Worm (Caenorhabditis elegans) whole organism, L4 larva: ENCODE measurements around the gene clec-24.

Experiments
- T20F7.1 ChIP-seq: fragments of 200-800 bp; sonication (Bioruptor generic); optimal IDR thresholded peaks from 2 replicates; lab custom pipeline; 2018; ENCODE audit warnings: mild to moderate bottlenecking, missing genetic modification characterization, missing compliant biosample characterization
- arid-1 ChIP-seq: fragments of 200-800 bp; sonication (Bioruptor generic); conservative IDR thresholded peaks from 2 replicates; pipeline ENCODE4 v1.3.6; 2022; ENCODE audit warnings: missing genetic modification reagents, missing genetic modification characterization, missing compliant biosample characterization
- attf-4 ChIP-seq: sonication (generic microtip); optimal IDR thresholded peaks from 3 replicates; lab custom pipeline; 2017; ENCODE audit warnings: missing biosample characterization, missing genetic modification characterization
- ceh-32 ChIP-seq: sonication (generic microtip); optimal IDR thresholded peaks from 2 replicates; lab custom pipeline; 2016; ENCODE audit warnings: mild to moderate bottlenecking, missing genetic modification characterization, missing compliant biosample characterization; ENCODE audit not compliant: poor library complexity
- ceh-62 ChIP-seq: sonication (generic microtip); optimal IDR thresholded peaks from 2 replicates; lab custom pipeline; 2017; ENCODE audit warnings: missing biosample characterization, missing genetic modification characterization
- ctbp-1 ChIP-seq: fragments of 200-800 bp; sonication (Bioruptor generic); IDR thresholded peaks from 2 replicates; pipeline ENCODE4 v1.3.6; 2022; ENCODE audit warnings: missing genetic modification reagents, missing genetic modification characterization, missing compliant biosample characterization
- dpl-1 ChIP-seq: fragments of 150-350 bp; optimal IDR thresholded peaks from 2 replicates; lab custom pipeline; 2014; ENCODE audit warnings: missing biosample characterization, missing genetic modification reagents, missing genetic modification characterization
- duxl-1 ChIP-seq: sonication (generic microtip); optimal IDR thresholded peaks from 2 replicates; lab custom pipeline; 2016; ENCODE audit warnings: mild to moderate bottlenecking, missing genetic modification characterization, moderate library complexity, missing compliant biosample characterization; ENCODE audit not compliant: poor library complexity
- fos-1 ChIP-seq: fragments of 150-350 bp; optimal IDR thresholded peaks from 2 replicates; lab custom pipeline; 2014; ENCODE audit warnings: missing biosample characterization, missing genetic modification characterization
- gei-8 ChIP-seq: fragments of 200-800 bp; sonication (Bioruptor generic); optimal IDR thresholded peaks from 2 replicates; lab custom pipeline; 2018; ENCODE audit warnings: mild to moderate bottlenecking, missing genetic modification characterization, missing compliant biosample characterization
- hlh-11 ChIP-seq: fragments of 200-800 bp; sonication (Bioruptor generic); optimal IDR thresholded peaks from 2 replicates; lab custom pipeline; 2018; ENCODE audit warnings: mild to moderate bottlenecking, missing genetic modification characterization, missing compliant biosample characterization
- jun-1 ChIP-seq: fragments of 150-350 bp; optimal IDR thresholded peaks from 2 replicates; lab custom pipeline; 2014; ENCODE audit warnings: missing biosample characterization, missing genetic modification reagents, missing genetic modification characterization
- lin-13 ChIP-seq: fragments of 150-350 bp; optimal IDR thresholded peaks from 2 replicates; lab custom pipeline; 2014; ENCODE audit warnings: missing biosample characterization, missing genetic modification reagents, missing genetic modification characterization
- lin-38 ChIP-seq: fragments of 200-800 bp; sonication (Bioruptor generic); IDR thresholded peaks from 2 replicates; pipeline ENCODE4 v1.3.6; 2022; ENCODE audit warnings: missing genetic modification reagents, missing genetic modification characterization, missing compliant biosample characterization
- lin-39 ChIP-seq: fragments of 150-350 bp; optimal IDR thresholded peaks from 2 replicates; lab custom pipeline; 2014; ENCODE audit warnings: missing biosample characterization, missing genetic modification reagents, missing genetic modification characterization
- mdt-29 ChIP-seq: fragments of 200-800 bp; sonication (Bioruptor generic); IDR thresholded peaks from 2 replicates; pipeline ENCODE4 v1.3.6; 2022; ENCODE audit warnings: missing genetic modification reagents, missing genetic modification characterization, missing compliant biosample characterization
- mxl-3 ChIP-seq: fragments of 200-800 bp; sonication (Bioruptor generic); optimal IDR thresholded peaks from 2 replicates; lab custom pipeline; 2018; ENCODE audit warnings: mild to moderate bottlenecking, missing genetic modification characterization, missing compliant biosample characterization
- nhr-10 ChIP-seq: fragments of 150-350 bp; optimal IDR thresholded peaks from 2 replicates; lab custom pipeline; 2014; ENCODE audit warnings: missing biosample characterization, missing genetic modification characterization
- nhr-102 ChIP-seq: sonication (generic microtip); optimal IDR thresholded peaks from 2 replicates; lab custom pipeline; 2016; ENCODE audit warnings: mild to moderate bottlenecking, missing genetic modification characterization, moderate library complexity, missing compliant biosample characterization
- nhr-28 ChIP-seq: fragments of 150-350 bp; optimal IDR thresholded peaks from 2 replicates; lab custom pipeline; 2014; ENCODE audit warnings: missing biosample characterization, missing genetic modification characterization
- nhr-41 ChIP-seq: fragments of 200-800 bp; sonication (Bioruptor generic); IDR thresholded peaks from 2 replicates; pipeline ENCODE4 v1.3.6; 2022; ENCODE audit warnings: missing genetic modification reagents, missing genetic modification characterization, missing compliant biosample characterization
- nhr-76 ChIP-seq: fragments of 150-350 bp; optimal IDR thresholded peaks from 2 replicates; lab custom pipeline; 2014; ENCODE audit warnings: missing biosample characterization, missing genetic modification characterization
- pha-4 ChIP-seq, 2 experiments: fragments of 150-350 bp in 1 of 2; fragments of 200-800 bp in 1 of 2; sonication (Bioruptor generic) in 1 of 2; IDR thresholded peaks in 1 of 2; optimal IDR thresholded peaks in 1 of 2; 2 replicates each; pipeline versions ENCODE4 v1.3.6 to Lab custom; 2014 to 2022; ENCODE audit warnings: missing genetic modification characterization in 2 of 2, missing genetic modification reagents in 2 of 2, missing biosample characterization in 1 of 2, missing compliant biosample characterization in 1 of 2
- php-3 ChIP-seq: fragments of 200-800 bp; sonication (Bioruptor generic); IDR thresholded peaks from 2 replicates; pipeline ENCODE4 v1.3.6; 2022; ENCODE audit warnings: missing genetic modification reagents, missing genetic modification characterization, missing compliant biosample characterization
- rbr-2 ChIP-seq: sonication (generic microtip); optimal IDR thresholded peaks from 2 replicates; lab custom pipeline; 2016; ENCODE audit warnings: missing genotype, missing genetic modification characterization, missing compliant biosample characterization
- set-16 ChIP-seq: fragments of 200-800 bp; sonication (Bioruptor generic); IDR thresholded peaks from 2 replicates; pipeline ENCODE4 v1.3.6; 2022; ENCODE audit warnings: missing genetic modification reagents, missing genetic modification characterization, missing compliant biosample characterization
- snpc-1.2 ChIP-seq: fragments of 200-800 bp; sonication (Bioruptor generic); IDR thresholded peaks from 2 replicates; pipeline ENCODE4 v1.3.6; 2022; ENCODE audit warnings: missing genetic modification reagents, missing genetic modification characterization, missing compliant biosample characterization
- tra-1 ChIP-seq: fragments of 200-800 bp; sonication (Bioruptor generic); IDR thresholded peaks from 2 replicates; pipeline ENCODE4 v1.3.6; 2022; ENCODE audit warnings: missing genetic modification reagents, missing genetic modification characterization, missing compliant biosample characterization
- unc-62 ChIP-seq, 3 experiments: fragments of 150-350 bp in 1 of 3; sonication (generic microtip); optimal IDR thresholded peaks in 2 of 3; peaks in 1 of 3; 1 replicate in 1 of 3; 2 replicates in 2 of 3; lab custom pipeline; 2014 to 2017; ENCODE audit warnings: missing biosample characterization in 3 of 3, missing genetic modification characterization in 3 of 3, missing genetic modification reagents in 3 of 3, missing genotype in 1 of 3
- vab-7 ChIP-seq: fragments of 200-800 bp; sonication (Bioruptor generic); IDR thresholded peaks from 2 replicates; pipeline ENCODE4 v1.3.6; 2022; ENCODE audit warnings: missing genetic modification reagents, missing genetic modification characterization, missing compliant biosample characterization
- zfp-2 ChIP-seq: sonication (generic microtip); optimal IDR thresholded peaks from 2 replicates; lab custom pipeline; 2016; ENCODE audit warnings: mild to moderate bottlenecking, missing genetic modification characterization, missing compliant biosample characterization
- zfp-3 ChIP-seq: fragments of 200-800 bp; sonication (Bioruptor generic); conservative IDR thresholded peaks from 2 replicates; pipeline ENCODE4 v1.3.6; 2022; ENCODE audit warnings: missing genetic modification reagents, missing genetic modification characterization, missing compliant biosample characterization
- ztf-7 ChIP-seq: fragments of 150-350 bp; optimal IDR thresholded peaks from 2 replicates; lab custom pipeline; 2014; ENCODE audit warnings: missing biosample characterization, missing genetic modification characterization

Gene clec-24

DNA sequence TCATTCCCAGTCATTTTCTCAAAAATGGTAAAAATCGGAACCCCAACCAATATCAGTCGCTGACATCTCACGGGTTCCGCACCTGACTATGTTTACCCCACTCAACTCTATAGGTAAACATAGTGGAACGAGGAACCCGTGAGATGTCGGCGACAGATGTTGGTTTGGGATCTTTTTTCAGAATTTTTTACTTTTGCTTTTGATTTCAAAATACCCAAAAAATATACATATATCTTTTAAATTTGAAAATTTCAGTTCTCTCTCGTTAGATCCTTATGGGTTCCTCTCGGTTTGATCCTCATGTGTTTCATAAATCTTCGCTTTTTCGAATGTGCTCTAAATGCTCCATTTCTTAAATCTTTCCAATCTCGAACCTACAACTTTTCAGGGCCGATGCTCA lies 11.8 kb downstream of the clec-24 start, which contains the start of gene srw-23:
Gene srw-23 (plus strand): TSS at position 301 of the 400 bp plus-strand sequence.
- TF ChIP-seq ceh-62 (tag; lab: Kevin White, UChicago): no peak
- TF ChIP-seq unc-62 (GFP tag; optimal IDR thresholded peaks at IDR 0.05 in 1 of 2; lab: Kevin White, UChicago): peak in 1 of 2 experiments; percentile 28
- TF ChIP-seq unc-62 (tag; optimal IDR thresholded peaks at IDR 0.05; lab: Kevin White, UChicago): no peak

DNA sequence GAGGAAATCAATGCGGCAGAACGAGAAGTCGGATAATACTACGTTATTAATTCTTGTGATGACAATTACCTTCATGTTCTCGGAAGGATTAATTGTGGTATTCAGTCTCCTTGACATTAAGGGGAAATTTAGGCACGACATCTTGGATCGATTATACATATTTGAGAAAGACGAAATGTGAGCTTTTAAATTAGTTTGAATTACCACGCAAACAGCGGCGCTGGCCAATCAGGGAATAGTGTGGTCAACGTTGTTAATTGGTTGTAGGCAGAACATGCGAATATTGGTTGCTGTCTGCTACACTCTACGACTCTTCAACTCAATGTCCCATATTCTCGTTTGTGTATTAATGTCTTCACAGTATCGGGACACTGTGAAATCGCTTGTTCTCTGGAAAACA lies 13.2 kb downstream of the clec-24 start, which contains the start of gene F49A5.10:
Gene F49A5.10 (plus strand): TSS at position 301 of the 400 bp plus-strand sequence.
- TF ChIP-seq lin-39 (tag; lab: Kevin White, UChicago) (no peak), rbr-2 (tag; lab: Kevin White, UChicago) (no peak)

DNA sequence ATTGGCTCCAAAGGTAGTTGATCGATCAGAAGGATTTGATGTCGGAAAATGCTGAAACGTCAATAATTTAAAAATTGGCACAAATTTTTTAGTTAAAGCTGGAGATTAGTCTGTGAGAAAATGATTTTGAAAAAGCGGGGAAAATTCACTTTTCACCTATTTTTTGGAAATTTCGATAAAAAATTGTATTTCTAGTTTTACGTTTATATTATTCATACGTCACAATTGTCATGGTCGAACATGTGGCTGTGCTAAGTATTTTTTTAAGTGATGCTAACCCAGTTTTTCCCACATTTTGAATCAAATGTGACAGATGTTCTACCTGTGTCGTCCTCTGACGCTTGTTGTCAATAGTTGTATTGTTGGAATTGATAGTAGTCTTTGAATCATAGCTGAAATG lies 17.7 kb downstream of the clec-24 start:
- peak in 1 of 2 experiments; percentile 94 for TF ChIP-seq unc-62 (GFP tag; optimal IDR thresholded peaks at IDR 0.05 in 1 of 2; lab: Kevin White, UChicago)
- TF ChIP-seq unc-62 (tag; optimal IDR thresholded peaks at IDR 0.05; lab: Kevin White, UChicago): no peak
- no peak for TF ChIP-seq attf-4 (tag; lab: Kevin White, UChicago)
- TF ChIP-seq, all 104 proteins: peak for 1

DNA sequence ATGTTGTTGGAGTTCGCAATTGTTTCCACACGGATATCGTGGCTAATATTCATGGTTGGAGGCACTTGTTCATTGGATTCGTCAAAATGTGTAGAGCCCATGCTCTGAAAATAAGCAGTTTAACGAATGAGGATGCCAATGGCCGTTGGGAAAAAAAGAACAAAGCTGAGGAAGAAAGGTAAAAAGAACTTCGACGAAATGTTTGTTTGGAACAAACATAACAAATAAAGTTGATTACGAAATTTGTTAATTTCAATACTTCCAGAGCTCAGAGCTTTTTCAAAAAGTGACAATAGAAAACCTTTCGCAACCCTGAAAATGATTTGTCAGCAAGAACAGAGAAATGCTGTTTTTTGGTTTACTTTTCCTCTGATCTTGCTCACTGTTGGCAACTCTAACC lies 18.2 kb downstream of the clec-24 start, which contains the start of gene F09C6.3:
Gene F09C6.3 (minus strand): TSS at position 101 of the 400 bp plus-strand sequence.
- no peak for TF ChIP-seq nhr-41
- TF ChIP-seq nhr-28: no peak
- no peak for TF ChIP-seq mdt-29 (GFP tag; lab: Robert Waterston, UW)

DNA sequence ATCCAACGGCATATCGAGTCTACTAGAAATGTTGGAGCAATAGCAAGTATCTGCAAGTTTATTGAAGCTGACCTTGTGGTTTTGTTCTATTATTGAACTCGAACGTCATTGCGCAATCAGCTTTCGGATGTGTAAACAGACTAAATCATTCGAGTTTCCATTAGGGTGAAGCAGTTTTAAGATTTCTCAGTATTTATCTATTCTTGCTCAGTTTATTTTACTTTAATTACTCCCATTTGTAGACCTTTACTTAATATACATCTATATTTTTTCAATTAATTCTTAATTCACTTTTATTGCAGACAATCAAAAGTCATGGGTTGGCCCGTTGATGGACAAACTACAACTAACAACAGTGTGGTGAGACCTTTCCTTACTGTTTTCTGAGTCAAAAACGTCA lies 18.9 kb downstream of the clec-24 start, which contains the start of gene F09C6.14:
Gene F09C6.14 (plus strand): TSS at position 301 of the 400 bp plus-strand sequence.
- TF ChIP-seq arid-1 (GFP tag; lab: Robert Waterston, UW) (no peak), php-3 (no peak), fos-1 (no peak), T20F7.1 (GFP tag; lab: Kevin White, UChicago) (no peak), zfp-2 (tag; lab: Kevin White, UChicago) (no peak), set-16 (GFP tag; lab: Robert Waterston, UW) (no peak), ctbp-1 (GFP tag; lab: Robert Waterston, UW) (no peak), snpc-1.2 (GFP tag; lab: Robert Waterston, UW) (no peak), zfp-3 (GFP tag; lab: Robert Waterston, UW) (no peak)

DNA sequence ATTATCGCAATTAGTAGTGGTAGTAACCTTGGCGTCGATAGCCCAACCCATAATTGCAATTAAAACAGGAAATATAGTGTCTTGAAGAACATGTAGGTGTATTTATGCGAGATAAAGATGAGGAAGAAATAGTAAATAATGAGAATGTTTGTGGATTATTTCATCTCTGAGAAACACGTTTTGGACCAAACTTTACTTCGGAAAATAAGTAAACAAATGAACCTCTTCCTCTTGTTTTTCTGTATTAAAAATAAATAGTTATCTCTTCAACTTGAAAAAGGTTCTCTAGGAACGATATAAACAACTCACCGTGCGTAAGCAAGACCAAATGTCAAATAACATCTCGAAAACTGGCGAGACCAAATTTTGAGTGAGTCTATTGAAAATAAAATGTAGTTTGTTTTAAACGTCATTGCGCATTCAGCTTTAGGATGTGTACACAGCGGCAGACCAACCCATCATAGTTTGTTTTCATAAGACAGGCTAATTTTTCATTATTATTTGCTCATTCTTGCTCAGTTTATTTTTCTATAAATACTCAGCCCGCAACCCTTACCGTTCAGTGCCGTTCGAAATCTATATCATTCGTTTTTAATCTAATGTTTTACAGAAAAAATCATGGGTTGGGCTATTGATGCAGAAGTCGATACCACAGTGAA lies 20.6 kb downstream of the clec-24 start, which contains the start of the genes F09C6.11 and F09C6.12:
Gene F09C6.11 (minus strand): TSS at position 51 of the 659 bp plus-strand sequence.
Gene F09C6.12 (plus strand): TSS at position 609 of the 659 bp plus-strand sequence.
- TF ChIP-seq gei-8 (GFP tag; lab: Kevin White, UChicago) (no peak), jun-1 (tag; lab: Kevin White, UChicago) (no peak), pha-4 (GFP tag; IDR thresholded peaks at IDR 0.05; lab: Robert Waterston, UW) (no peak), pha-4 (tag; optimal IDR thresholded peaks at IDR 0.05; lab: Kevin White, UChicago) (peak; percentile 27)
- TF ChIP-seq, all 104 proteins: peak for 1

DNA sequence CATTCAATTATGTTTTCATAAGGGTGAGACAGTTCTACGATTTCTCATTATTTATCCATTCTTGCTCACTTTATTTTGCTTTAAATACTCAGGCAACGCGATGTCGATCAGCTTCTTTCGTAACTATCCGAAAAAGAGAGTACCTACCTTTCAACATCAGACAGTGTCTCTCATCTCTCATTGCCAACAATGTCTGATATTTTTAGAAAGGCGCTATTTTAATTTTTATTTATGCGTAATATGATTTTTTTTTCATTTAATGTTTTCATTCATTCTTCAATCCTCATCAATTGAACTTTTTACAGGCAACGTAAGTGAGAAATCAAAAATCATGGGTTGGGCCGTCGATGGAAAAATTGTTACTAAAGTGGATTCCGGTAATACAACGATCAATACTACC lies 22.9 kb downstream of the clec-24 start, which contains the start of gene F09C6.13:
Gene F09C6.13 (plus strand): TSS at position 301 of the 400 bp plus-strand sequence.
- TF ChIP-seq lin-38 (GFP tag; lab: Robert Waterston, UW) (no peak), unc-62 (GFP tag; optimal IDR thresholded peaks at IDR 0.05 in 1 of 2; lab: Kevin White, UChicago) (peak in 1 of 2 experiments; percentile 6), unc-62 (tag; optimal IDR thresholded peaks at IDR 0.05; lab: Kevin White, UChicago) (no peak)

DNA sequence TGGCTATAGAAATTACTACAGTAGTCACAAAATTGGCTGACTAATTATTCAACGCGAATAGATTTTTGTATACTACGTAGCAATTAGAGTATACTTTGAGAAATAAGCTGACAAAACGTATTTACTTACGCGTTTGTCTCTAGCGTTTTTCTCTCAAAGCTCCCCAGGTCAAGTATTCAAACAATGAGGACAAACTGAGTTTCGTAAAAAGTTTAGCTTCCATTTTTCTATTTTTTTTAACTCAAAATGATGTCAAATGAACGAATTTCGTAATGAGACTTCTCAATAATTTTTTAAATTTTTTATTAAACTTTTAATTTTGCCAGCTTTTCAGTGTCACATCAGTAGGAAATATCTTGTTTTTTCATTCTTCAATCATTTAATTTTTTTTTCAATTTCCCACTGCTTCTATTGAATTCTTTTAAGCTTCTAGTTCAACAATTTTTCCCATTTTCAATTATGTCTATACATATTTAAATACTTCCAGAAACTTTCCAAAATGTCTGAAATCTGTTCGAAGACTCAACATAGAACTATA lies 27.0 kb downstream of the clec-24 start, which contains the start of the genes ifas-2 and fbxa-44:
Gene ifas-2 (minus strand): TSS at position 101 of the 538 bp plus-strand sequence.
Gene fbxa-44 (plus strand): TSS at position 488 of the 538 bp plus-strand sequence.
- TF ChIP-seq tra-1 (no peak), lin-13 (GFP tag; lab: Kevin White, UChicago) (no peak), vab-7 (no peak), duxl-1 (no peak), nhr-10 (tag; lab: Kevin White, UChicago) (no peak), ceh-32 (tag; lab: Kevin White, UChicago) (no peak), mxl-3 (GFP tag; lab: Kevin White, UChicago) (no peak), nhr-76 (tag; lab: Kevin White, UChicago) (no peak), hlh-11 (tag; lab: Kevin White, UChicago) (no peak), nhr-102 (tag; lab: Kevin White, UChicago) (no peak), ztf-7 (tag; lab: Kevin White, UChicago) (no peak), dpl-1 (GFP tag; lab: Kevin White, UChicago) (no peak)
- TF ChIP-seq, all 104 proteins: peak for 0
